Worm (Caenorhabditis elegans) whole organism, L3 larva: ENCODE data around the gene clec-250.

ENCODE experiments used
- ama-1 ChIP-seq: fragments of 150-350 bp; optimal IDR thresholded peaks from 2 replicates; lab custom pipeline; 2018
- nhr-12 ChIP-seq: fragments of 150-350 bp; optimal IDR thresholded peaks from 2 replicates; lab custom pipeline; 2014; ENCODE audit warnings: missing biosample characterization, missing genetic modification characterization
- nhr-77 ChIP-seq: fragments of 150-350 bp; optimal IDR thresholded peaks from 2 replicates; lab custom pipeline; 2014; ENCODE audit warnings: missing biosample characterization, missing genetic modification characterization

ce11 chrV:18712118-18712517, 29.9 kb downstream of the clec-250 start:
- TF ChIP-seq ama-1 (no peak), nhr-12 (no peak), nhr-77 (tag; lab: Kevin White, UChicago) (no peak)
